Worm (Caenorhabditis elegans) whole organism, L1 larva: ENCODE data around the gene pho-10.

Experiments used
- F16B12.6 ChIP-seq: fragments of 150-350 bp; optimal IDR thresholded peaks from 2 replicates; lab custom pipeline; 2014; ENCODE audit warnings: missing biosample characterization, missing genetic modification characterization
- aly-2 ChIP-seq: fragments of 150-350 bp; optimal IDR thresholded peaks from 2 replicates; lab custom pipeline; 2014; ENCODE audit warnings: missing biosample characterization, missing genetic modification characterization
- ama-1 ChIP-seq: fragments of 150-350 bp; optimal IDR thresholded peaks from 2 replicates; lab custom pipeline; 2014
- blmp-1 ChIP-seq: fragments of 150-350 bp; optimal IDR thresholded peaks from 2 replicates; lab custom pipeline; 2014; ENCODE audit warnings: missing biosample characterization, missing genetic modification characterization
- ceh-8 ChIP-seq: fragments of 200-800 bp; sonication (Bioruptor generic); optimal IDR thresholded peaks from 2 replicates; lab custom pipeline; 2018; ENCODE audit warnings: mild to moderate bottlenecking, missing genetic modification characterization, moderate library complexity, missing compliant biosample characterization
- ceh-82 ChIP-seq, 3 experiments: fragments of 150-350 bp in 1 of 3; sonication (generic microtip) in 2 of 3; optimal IDR thresholded peaks; 2 replicates each; lab custom pipeline; 2014 to 2017; ENCODE audit warnings: missing biosample characterization in 3 of 3, missing genetic modification characterization in 3 of 3
- dpl-1 ChIP-seq, 3 experiments: fragments of 150-350 bp in 2 of 3; sonication (generic microtip) in 1 of 3; optimal IDR thresholded peaks; 2 replicates each; lab custom pipeline; 2014 to 2017; ENCODE audit warnings: missing biosample characterization in 3 of 3, missing genetic modification characterization in 3 of 3, missing genetic modification reagents in 3 of 3
- efl-1 ChIP-seq, 4 experiments: fragments of 150-350 bp; optimal IDR thresholded peaks in 3 of 4; peaks in 1 of 4; 1 replicate in 1 of 4; 2 replicates in 3 of 4; lab custom pipeline; 2014; ENCODE audit warnings: missing biosample characterization in 2 of 4, missing genetic modification characterization in 2 of 4, missing genetic modification reagents in 2 of 4
- efl-3 ChIP-seq: fragments of 200-800 bp; sonication (Bioruptor generic); optimal IDR thresholded peaks from 2 replicates; lab custom pipeline; 2018; ENCODE audit warnings: mild to moderate bottlenecking, missing genetic modification characterization, missing compliant biosample characterization
- egl-27 ChIP-seq, 2 experiments: fragments of 150-350 bp in 1 of 2; sonication (generic microtip); optimal IDR thresholded peaks; 3 replicates each; lab custom pipeline; 2017 to 2018; ENCODE audit warnings: missing biosample characterization in 2 of 2, missing genetic modification characterization in 2 of 2, missing genetic modification reagents in 2 of 2
- elt-2 ChIP-seq: sonication (generic microtip); optimal IDR thresholded peaks from 2 replicates; lab custom pipeline; 2016; ENCODE audit warnings: missing genetic modification characterization, mild to moderate bottlenecking, inconsistent platforms, missing compliant biosample characterization, missing genetic modification reagents
- elt-3 ChIP-seq, 6 experiments: fragments of 150-350 bp in 1 of 6; sonication (generic microtip); optimal IDR thresholded peaks; 2 replicates each; lab custom pipeline; 2017 to 2018; ENCODE audit warnings: missing biosample characterization in 6 of 6, missing genetic modification characterization in 6 of 6, inconsistent platforms in 1 of 6
- fos-1 ChIP-seq: fragments of 150-350 bp; optimal IDR thresholded peaks from 2 replicates; lab custom pipeline; 2014; ENCODE audit warnings: missing biosample characterization, missing genetic modification characterization
- irx-1 ChIP-seq: sonication (generic microtip); optimal IDR thresholded peaks from 2 replicates; lab custom pipeline; 2016; ENCODE audit warnings: missing genetic modification characterization, missing compliant biosample characterization
- lin-14 ChIP-seq: fragments of 200-800 bp; sonication (Bioruptor generic); optimal IDR thresholded peaks from 2 replicates; lab custom pipeline; 2018; ENCODE audit warnings: mild to moderate bottlenecking, missing genetic modification characterization, moderate library complexity, missing compliant biosample characterization
- lin-35 ChIP-seq, 2 experiments: fragments of 150-350 bp; optimal IDR thresholded peaks; 2 replicates each; lab custom pipeline; 2014; ENCODE audit warnings: missing biosample characterization in 2 of 2, missing genetic modification characterization in 2 of 2, missing genetic modification reagents in 2 of 2
- lin-39 ChIP-seq: fragments of 150-350 bp; optimal IDR thresholded peaks from 2 replicates; lab custom pipeline; 2014; ENCODE audit warnings: missing biosample characterization, missing genetic modification reagents, missing genetic modification characterization
- mdl-1 ChIP-seq, 2 experiments: fragments of 150-350 bp; optimal IDR thresholded peaks; 2 replicates each; lab custom pipeline; 2014 to 2017; ENCODE audit warnings: missing biosample characterization in 2 of 2, missing genetic modification characterization in 2 of 2, inconsistent platforms in 1 of 2
- mef-2 ChIP-seq: fragments of 150-350 bp; optimal IDR thresholded peaks from 2 replicates; lab custom pipeline; 2014; ENCODE audit warnings: missing biosample characterization, missing genetic modification characterization
- nhr-19 ChIP-seq: fragments of 200-800 bp; sonication (Bioruptor generic); conservative IDR thresholded peaks from 2 replicates; pipeline ENCODE4 v1.3.6; 2022; ENCODE audit warnings: missing genetic modification characterization, missing compliant biosample characterization
- nhr-237 ChIP-seq: fragments of 150-350 bp; optimal IDR thresholded peaks from 2 replicates; lab custom pipeline; 2014; ENCODE audit warnings: missing biosample characterization, missing genetic modification characterization
- nhr-77 ChIP-seq: fragments of 150-350 bp; optimal IDR thresholded peaks from 2 replicates; lab custom pipeline; 2014; ENCODE audit warnings: missing biosample characterization, missing genetic modification characterization
- nhr-85 ChIP-seq: sonication (generic microtip); peaks from one replicate; lab custom pipeline; 2016; ENCODE audit warnings: missing genetic modification characterization, inconsistent platforms, missing compliant biosample characterization
- nhr-90 ChIP-seq: sonication (generic microtip); optimal IDR thresholded peaks from 2 replicates; lab custom pipeline; 2016; ENCODE audit warnings: mild to moderate bottlenecking, missing genetic modification characterization, missing compliant biosample characterization; ENCODE audit not compliant: poor library complexity
- pag-3 ChIP-seq: sonication (generic microtip); optimal IDR thresholded peaks from 2 replicates; lab custom pipeline; 2017; ENCODE audit warnings: missing genetic modification characterization, mild to moderate bottlenecking, missing compliant biosample characterization, antibody characterized with exemption, borderline replicate concordance; ENCODE audit not compliant: insufficient read depth
- rnt-1 ChIP-seq: sonication (generic microtip); optimal IDR thresholded peaks from 2 replicates; lab custom pipeline; 2016; ENCODE audit warnings: mild to moderate bottlenecking, missing genetic modification characterization, moderate library complexity, missing compliant biosample characterization
- skn-1 ChIP-seq: fragments of 150-350 bp; optimal IDR thresholded peaks from 2 replicates; lab custom pipeline; 2014; ENCODE audit warnings: missing biosample characterization, missing genetic modification characterization
- swsn-7 ChIP-seq: sonication (generic microtip); optimal IDR thresholded peaks from 2 replicates; lab custom pipeline; 2016; ENCODE audit warnings: missing genetic modification characterization, missing compliant biosample characterization
- unc-86 ChIP-seq: sonication (generic microtip); optimal IDR thresholded peaks from 2 replicates; lab custom pipeline; 2016; ENCODE audit warnings: missing genetic modification characterization, missing compliant biosample characterization
- vab-15 ChIP-seq: sonication (generic microtip); optimal IDR thresholded peaks from 2 replicates; lab custom pipeline; 2017; ENCODE audit warnings: missing genotype, mild to moderate bottlenecking, missing genetic modification characterization, missing compliant biosample characterization
- ztf-11 ChIP-seq, 2 experiments: sonication (generic microtip); optimal IDR thresholded peaks; 2 replicates each; lab custom pipeline; 2016 to 2017; ENCODE audit warnings: missing genetic modification characterization in 2 of 2, missing biosample characterization in 1 of 2, missing compliant biosample characterization in 1 of 2

The pho-10 gene

ce11 chrII:9880826-9881225, 39.5 kb downstream of the pho-10 start, which contains the start of gene C08H9.15:
Gene C08H9.15 (plus strand): TSS chrII:9881193.
- TF ChIP-seq elt-3 (tag; optimal IDR thresholded peaks at IDR 0.05; lab: Kevin White, UChicago) = peak in 4 of 6 experiments; percentile 16 to 64 (median 45)
- TF ChIP-seq rnt-1 (tag; lab: Kevin White, UChicago) = no peak
- peak; percentile 85 for TF ChIP-seq blmp-1 (tag; lab: Kevin White, UChicago)
- TF ChIP-seq nhr-85 (tag; lab: Kevin White, UChicago) = peak; percentile 61
- TF ChIP-seq, all 84 proteins: peak for 3

- TF ChIP-seq blmp-1 (tag; lab: Kevin White, UChicago) (peak; percentile 97), lin-14 (no peak), lin-39 (no peak), swsn-7 (tag; lab: Kevin White, UChicago) (no peak), vab-15 (tag; lab: Kevin White, UChicago) (no peak)
These were observed 40.6 kb downstream of the pho-10 start for ce11 chrII:9879815-9880214.

DNA sequence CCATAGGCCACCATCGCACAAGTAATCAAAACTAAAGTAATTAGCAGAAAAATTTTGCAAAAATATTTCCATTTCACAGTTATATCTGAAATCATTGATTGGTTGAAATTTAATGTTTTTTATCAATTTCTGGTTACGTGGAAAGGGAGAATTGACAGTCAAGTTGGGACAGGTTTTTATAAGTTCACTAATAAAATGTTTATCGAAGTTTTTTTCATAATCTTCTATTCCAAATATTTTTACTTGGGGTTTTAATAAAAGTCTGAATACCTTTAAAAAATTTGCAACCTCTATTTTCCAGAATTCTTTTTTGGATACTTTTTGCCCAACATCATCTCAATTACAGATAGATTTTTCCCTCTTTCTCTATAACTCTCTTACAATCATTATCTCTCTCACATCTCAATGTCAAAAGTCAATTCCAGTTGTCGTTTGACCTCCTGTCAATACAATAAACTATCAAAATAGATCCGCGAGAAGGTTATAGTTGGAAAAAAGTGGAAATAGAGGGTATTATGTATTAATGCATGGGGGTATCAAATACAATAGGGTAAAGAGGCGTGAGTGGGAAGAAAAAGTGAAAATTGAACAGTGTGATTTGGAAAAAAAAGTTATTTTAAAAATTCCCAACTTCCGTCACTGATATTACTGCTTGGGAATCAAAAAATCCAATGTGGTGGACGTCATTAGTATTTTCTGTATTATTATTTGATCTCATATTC, 45.7 kb downstream of the pho-10 start, which contains the start of the genes chil-2 and ctsa-3.2:
TSS of gene chil-2 (minus strand) at position 101 of the 722 bp plus-strand sequence.
TSS of gene ctsa-3.2 (plus strand) at position 672 of the 722 bp plus-strand sequence.
- TF ChIP-seq nhr-90 (tag; lab: Kevin White, UChicago) = no peak
- no peak for TF ChIP-seq F16B12.6 (tag; lab: Kevin White, UChicago)
- TF ChIP-seq ztf-11 (tag; optimal IDR thresholded peaks at IDR 0.05; lab: Kevin White, UChicago) = no peak

DNA sequence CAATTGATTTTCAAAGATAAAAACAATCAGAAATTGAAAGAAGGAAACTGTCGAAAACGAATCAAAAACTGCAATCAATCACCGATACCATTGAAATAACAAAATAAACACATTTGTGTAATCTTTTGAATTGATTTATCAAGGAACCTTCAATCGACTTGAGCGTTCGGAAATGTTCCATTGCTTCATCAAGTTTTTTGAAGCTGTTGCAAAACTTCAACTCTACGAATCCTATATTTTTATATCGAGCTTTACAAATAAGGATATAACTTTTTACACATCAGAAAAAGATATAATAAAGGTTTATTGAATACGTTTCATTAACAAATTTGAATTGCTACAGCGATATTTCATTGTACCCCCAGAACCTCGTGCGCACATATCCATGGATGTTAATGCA, 47.4 kb downstream of the pho-10 start, which contains the start of gene chil-8:
TSS of gene chil-8 (minus strand) at position 101 of the 400 bp plus-strand sequence.
- no peak for TF ChIP-seq dpl-1 (GFP tag; optimal IDR thresholded peaks at IDR 0.05; lab: Kevin White, UChicago)
- no peak for TF ChIP-seq blmp-1 (tag; lab: Kevin White, UChicago)
- no peak for TF ChIP-seq efl-1 (optimal IDR thresholded peaks at IDR 0.05; lab: Kevin White, UChicago)
- no peak for TF ChIP-seq efl-1 (GFP tag; optimal IDR thresholded peaks at IDR 0.05 in 1 of 2; lab: Kevin White, UChicago)
- no peak for TF ChIP-seq nhr-19
- no peak for TF ChIP-seq ceh-82 (tag; optimal IDR thresholded peaks at IDR 0.05; lab: Kevin White, UChicago)
- TF ChIP-seq, all 84 proteins: peak for 0

ce11 chrII:9871061-9871460, 49.3 kb downstream of the pho-10 start, which contains the start of gene chil-7:
Gene chil-7 (minus strand): TSS chrII:9871172.
- TF ChIP-seq lin-35 (GFP tag; optimal IDR thresholded peaks at IDR 0.05; lab: Kevin White, UChicago) = no peak
- TF ChIP-seq mef-2 (tag; lab: Kevin White, UChicago) = no peak
- no peak for TF ChIP-seq skn-1 (tag; lab: Kevin White, UChicago)
- no peak for TF ChIP-seq efl-1 (optimal IDR thresholded peaks at IDR 0.05; lab: Kevin White, UChicago)
- TF ChIP-seq efl-1 (GFP tag; optimal IDR thresholded peaks at IDR 0.05 in 1 of 2; lab: Kevin White, UChicago) = no peak
- TF ChIP-seq aly-2 = no peak
- no peak for TF ChIP-seq nhr-237
- no peak for TF ChIP-seq egl-27 (tag; optimal IDR thresholded peaks at IDR 0.05; lab: Kevin White, UChicago)
- TF ChIP-seq ama-1 = no peak
- TF ChIP-seq efl-3 (GFP tag; lab: Kevin White, UChicago) = no peak
- no peak for TF ChIP-seq elt-2
- no peak for TF ChIP-seq nhr-19
- TF ChIP-seq nhr-77 (tag; lab: Kevin White, UChicago) = no peak
- TF ChIP-seq unc-86 (tag; lab: Kevin White, UChicago) = no peak

DNA sequence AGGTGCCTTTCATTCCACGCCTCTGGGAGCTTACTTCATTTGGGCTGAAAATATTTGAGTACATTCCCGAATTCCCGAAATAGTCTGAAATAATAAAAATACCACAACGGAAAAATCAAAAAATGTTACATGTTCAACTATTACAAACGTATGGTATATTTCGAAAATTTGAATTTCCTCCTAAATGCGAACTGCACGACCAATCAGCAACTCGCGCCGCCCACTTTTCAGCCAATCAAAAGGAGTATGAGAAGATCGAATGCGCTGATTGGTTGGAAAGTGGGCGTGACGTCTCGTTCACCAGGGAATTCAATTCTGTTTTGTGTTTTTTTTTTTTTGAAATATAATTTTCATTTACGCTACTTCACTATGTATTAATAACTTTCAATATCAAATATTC, 51.7 kb downstream of the pho-10 start, which contains the start of gene old-1:
TSS of gene old-1 (minus strand) at position 50 of the 400 bp plus-strand sequence.
- TF ChIP-seq fos-1 (tag; lab: Kevin White, UChicago) (no peak), irx-1 (tag; lab: Kevin White, UChicago) (no peak), efl-1 (optimal IDR thresholded peaks at IDR 0.05; lab: Kevin White, UChicago) (no peak), efl-1 (GFP tag; optimal IDR thresholded peaks at IDR 0.05 in 1 of 2; lab: Kevin White, UChicago) (peak in 1 of 2 experiments; percentile 86), pag-3 (tag; lab: Kevin White, UChicago) (no peak), mdl-1 (tag; optimal IDR thresholded peaks at IDR 0.05; lab: Kevin White, UChicago) (no peak), ceh-8 (no peak)
